Worm (Caenorhabditis elegans) whole organism, midembryonic: ENCODE results near the gene F09G8.5.

Experiments used
- T22C8.4 ChIP-seq: fragments of 200-800 bp; sonication (Bioruptor generic); IDR thresholded peaks from 2 replicates; pipeline ENCODE4 v1.3.6; 2022; ENCODE audit warnings: missing genetic modification characterization, missing compliant biosample characterization
- cog-1 ChIP-seq: sonication (generic microtip); optimal IDR thresholded peaks from 2 replicates; lab custom pipeline; 2016; ENCODE audit warnings: missing genetic modification characterization, missing compliant biosample characterization
- flt-1 ChIP-seq: fragments of 200-800 bp; sonication (Bioruptor generic); IDR thresholded peaks from 2 replicates; pipeline ENCODE4 v1.3.6; 2022; ENCODE audit warnings: missing genetic modification characterization, missing compliant biosample characterization
- klf-2 ChIP-seq: fragments of 200-800 bp; sonication (Bioruptor generic); conservative IDR thresholded peaks from 2 replicates; pipeline ENCODE4 v1.3.6; 2022; ENCODE audit warnings: missing genetic modification reagents, missing genetic modification characterization, missing compliant biosample characterization
- med-1 ChIP-seq: sonication (generic microtip); optimal IDR thresholded peaks from 2 replicates; lab custom pipeline; 2017; ENCODE audit warnings: missing genetic modification characterization, mild to moderate bottlenecking, missing compliant biosample characterization, antibody characterized with exemption, missing genetic modification reagents; ENCODE audit not compliant: insufficient read depth
- ref-1 ChIP-seq: fragments of 200-800 bp; sonication (Bioruptor generic); conservative IDR thresholded peaks from 2 replicates; pipeline ENCODE4 v1.3.6; 2022; ENCODE audit warnings: missing genetic modification reagents, missing genetic modification characterization, missing compliant biosample characterization
- tab-1 ChIP-seq: fragments of 200-800 bp; sonication (Bioruptor generic); IDR thresholded peaks from 2 replicates; pipeline ENCODE4 v1.3.6; 2022; ENCODE audit warnings: missing genetic modification characterization, missing compliant biosample characterization
- ztf-23 ChIP-seq: fragments of 200-800 bp; sonication (Bioruptor generic); IDR thresholded peaks from 2 replicates; pipeline ENCODE4 v1.3.6; 2022; ENCODE audit warnings: missing genetic modification reagents, missing genetic modification characterization, missing compliant biosample characterization
- ztf-29 ChIP-seq: fragments of 200-800 bp; sonication (Bioruptor generic); IDR thresholded peaks from 2 replicates; pipeline ENCODE4 v1.3.6; 2022; ENCODE audit warnings: missing genetic modification reagents, missing genetic modification characterization, missing compliant biosample characterization

The F09G8.5 gene

DNA sequence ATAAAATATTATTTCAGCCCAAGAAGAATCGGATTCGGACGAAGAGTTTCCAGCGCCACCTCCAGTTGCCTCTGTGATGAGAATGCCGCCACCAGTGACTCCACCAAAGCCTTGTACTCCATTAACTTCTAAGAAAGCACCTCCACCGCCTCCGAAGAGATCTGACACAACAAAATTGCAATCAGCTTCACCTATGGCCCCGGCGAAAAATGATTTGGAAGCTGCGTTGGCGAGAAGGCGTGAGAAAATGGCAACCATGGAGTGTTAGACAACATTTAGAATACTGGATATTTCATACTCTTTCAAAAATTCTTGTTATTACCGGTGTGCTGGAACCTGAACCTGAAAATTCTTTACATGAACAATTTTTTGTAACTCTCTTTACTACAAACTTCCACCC is 50.5 kb downstream of the F09G8.5 start:
- TF ChIP-seq flt-1 (GFP tag; lab: Robert Waterston, UW) = no peak
- no peak for TF ChIP-seq klf-2 (GFP tag; lab: Robert Waterston, UW)
- TF ChIP-seq ztf-23 (GFP tag; lab: Robert Waterston, UW) = no peak
- no peak for TF ChIP-seq ztf-29 (GFP tag; lab: Robert Waterston, UW)
- TF ChIP-seq med-1 (GFP tag; lab: Kevin White, UChicago) = no peak
- no peak for TF ChIP-seq T22C8.4 (GFP tag; lab: Robert Waterston, UW)
- no peak for TF ChIP-seq cog-1 (tag; lab: Kevin White, UChicago)
- TF ChIP-seq ref-1 (GFP tag; lab: Robert Waterston, UW) = no peak
- TF ChIP-seq tab-1 (GFP tag; lab: Robert Waterston, UW) = no peak

DNA sequence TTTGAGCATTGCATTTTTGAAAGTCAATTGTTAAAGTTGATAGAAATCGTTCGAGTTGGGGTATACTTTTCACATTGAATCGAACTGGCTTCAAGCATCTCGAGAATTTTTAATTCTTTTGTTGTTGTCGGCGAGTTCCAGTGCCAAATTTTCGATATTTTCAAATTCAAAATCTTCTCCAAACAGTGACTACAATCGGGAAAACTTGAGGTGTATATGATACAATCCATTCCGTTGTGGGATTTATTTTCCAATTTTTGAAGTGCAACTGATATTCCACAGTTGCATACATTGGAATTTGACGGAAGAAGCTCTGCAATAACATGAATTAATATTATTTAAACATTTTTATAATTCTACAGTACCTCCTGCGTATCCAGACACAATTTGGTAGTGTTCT is 51.0 kb downstream of the F09G8.5 start:
- TF ChIP-seq cog-1 (tag; lab: Kevin White, UChicago) = no peak
- no peak for TF ChIP-seq ztf-23 (GFP tag; lab: Robert Waterston, UW)
- TF ChIP-seq ref-1 (GFP tag; lab: Robert Waterston, UW) = no peak
- no peak for TF ChIP-seq med-1 (GFP tag; lab: Kevin White, UChicago)
- TF ChIP-seq tab-1 (GFP tag; lab: Robert Waterston, UW) = no peak
- no peak for TF ChIP-seq flt-1 (GFP tag; lab: Robert Waterston, UW)
- TF ChIP-seq T22C8.4 (GFP tag; lab: Robert Waterston, UW) = no peak
- no peak for TF ChIP-seq klf-2 (GFP tag; lab: Robert Waterston, UW)
- TF ChIP-seq ztf-29 (GFP tag; lab: Robert Waterston, UW) = no peak
